Worm (Caenorhabditis elegans) whole organism, young adult: ENCODE results near the gene lgc-29.

ENCODE experiments used
- B0035.1 ChIP-seq: sonication (generic microtip); optimal IDR thresholded peaks from 2 replicates; lab custom pipeline; 2016; ENCODE audit warnings: missing genetic modification characterization, mild to moderate bottlenecking, missing compliant biosample characterization, missing genotype, missing genetic modification reagents
- F10E7.11 ChIP-seq: sonication (generic microtip); optimal IDR thresholded peaks from 2 replicates; lab custom pipeline; 2017; ENCODE audit warnings: mild to moderate bottlenecking, missing genetic modification characterization, moderate library complexity, missing compliant biosample characterization
- F37B4.10 ChIP-seq: fragments of 200-800 bp; sonication (Bioruptor generic); IDR thresholded peaks from 2 replicates; pipeline ENCODE4 v1.3.6; 2022; ENCODE audit warnings: missing genetic modification characterization, missing compliant biosample characterization
- F39B2.1 ChIP-seq: fragments of 200-800 bp; sonication (Bioruptor generic); IDR thresholded peaks from 2 replicates; pipeline ENCODE4 v1.3.6; 2022; ENCODE audit warnings: missing genetic modification reagents, missing genetic modification characterization, missing compliant biosample characterization
- F49E8.2 ChIP-seq: sonication (generic microtip); optimal IDR thresholded peaks from 3 replicates; lab custom pipeline; 2017; ENCODE audit warnings: missing genetic modification characterization, mild to moderate bottlenecking, missing compliant biosample characterization, antibody characterized with exemption, moderate library complexity; ENCODE audit not compliant: insufficient read depth
- K11D2.4 ChIP-seq: fragments of 200-800 bp; sonication (Bioruptor generic); IDR thresholded peaks from 2 replicates; pipeline ENCODE4 v1.3.6; 2022; ENCODE audit warnings: missing genetic modification reagents, missing genetic modification characterization, missing compliant biosample characterization
- Y53G8AR.9 ChIP-seq: fragments of 200-800 bp; sonication (Bioruptor generic); conservative IDR thresholded peaks from 2 replicates; pipeline ENCODE4 v1.3.6; 2022; ENCODE audit warnings: missing genetic modification reagents, missing genetic modification characterization, missing compliant biosample characterization
- ama-1 ChIP-seq, 3 experiments: fragments of 150-350 bp in 1 of 3; sonication (generic microtip) in 2 of 3; optimal IDR thresholded peaks; 2 replicates each; lab custom pipeline; 2014 to 2018; ENCODE audit warnings: missing biosample characterization in 2 of 3, missing genetic modification characterization in 2 of 3, missing genetic modification reagents in 2 of 3
- athp-1 ChIP-seq: sonication (generic microtip); optimal IDR thresholded peaks from 2 replicates; lab custom pipeline; 2017; ENCODE audit warnings: mild to moderate bottlenecking, missing genetic modification characterization, missing compliant biosample characterization
- attf-5 ChIP-seq: fragments of 200-800 bp; sonication (Bioruptor generic); optimal IDR thresholded peaks from 2 replicates; lab custom pipeline; 2018; ENCODE audit warnings: mild to moderate bottlenecking, missing genetic modification characterization, missing compliant biosample characterization
- ccch-3 ChIP-seq: fragments of 200-800 bp; sonication (Bioruptor generic); optimal IDR thresholded peaks from 2 replicates; lab custom pipeline; 2018; ENCODE audit warnings: mild to moderate bottlenecking, missing genetic modification characterization, missing compliant biosample characterization
- cebp-2 ChIP-seq: fragments of 200-800 bp; sonication (Bioruptor generic); IDR thresholded peaks from 2 replicates; pipeline ENCODE4 v1.3.6; 2022; ENCODE audit warnings: missing genetic modification characterization, missing compliant biosample characterization
- ceh-27 ChIP-seq: fragments of 200-800 bp; sonication (Bioruptor generic); optimal IDR thresholded peaks from 2 replicates; lab custom pipeline; 2018; ENCODE audit warnings: mild to moderate bottlenecking, missing genetic modification characterization, moderate library complexity, missing compliant biosample characterization
- ceh-40 ChIP-seq: fragments of 200-800 bp; sonication (Bioruptor generic); IDR thresholded peaks from 2 replicates; pipeline ENCODE4 v1.3.6; 2022; ENCODE audit warnings: missing genetic modification characterization, missing compliant biosample characterization
- ceh-91 ChIP-seq: fragments of 200-800 bp; sonication (Bioruptor generic); IDR thresholded peaks from 2 replicates; pipeline ENCODE4 v1.3.6; 2022; ENCODE audit warnings: missing genetic modification reagents, missing genetic modification characterization, missing compliant biosample characterization
- chd-7 ChIP-seq: sonication (generic microtip); optimal IDR thresholded peaks from 2 replicates; lab custom pipeline; 2016; ENCODE audit warnings: mild to moderate bottlenecking, missing genetic modification characterization, moderate library complexity, missing compliant biosample characterization
- die-1 ChIP-seq: sonication (generic microtip); optimal IDR thresholded peaks from 2 replicates; lab custom pipeline; 2016; ENCODE audit warnings: missing genotype, mild to moderate bottlenecking, missing genetic modification characterization, missing compliant biosample characterization
- dox-1 ChIP-seq: fragments of 200-800 bp; sonication (Bioruptor generic); IDR thresholded peaks from 2 replicates; pipeline ENCODE4 v1.3.6; 2022; ENCODE audit warnings: missing genetic modification reagents, missing genetic modification characterization, missing compliant biosample characterization
- egl-44 ChIP-seq: fragments of 200-800 bp; sonication (Bioruptor generic); IDR thresholded peaks from 2 replicates; pipeline ENCODE4 v1.3.6; 2022; ENCODE audit warnings: missing genetic modification reagents, missing genetic modification characterization, missing compliant biosample characterization
- ekl-4 ChIP-seq: fragments of 200-800 bp; sonication (Bioruptor generic); IDR thresholded peaks from 2 replicates; pipeline ENCODE4 v1.3.6; 2022; ENCODE audit warnings: missing genetic modification reagents, missing genetic modification characterization, missing compliant biosample characterization
- lag-1 ChIP-seq: fragments of 200-800 bp; sonication (Bioruptor generic); IDR thresholded peaks from 2 replicates; pipeline ENCODE4 v1.3.6; 2022; ENCODE audit warnings: missing genetic modification reagents, missing genetic modification characterization, missing compliant biosample characterization
- let-526 ChIP-seq: fragments of 200-800 bp; sonication (Bioruptor generic); IDR thresholded peaks from 2 replicates; pipeline ENCODE4 v1.3.6; 2022; ENCODE audit warnings: missing genetic modification reagents, missing genetic modification characterization, missing compliant biosample characterization
- let-607 ChIP-seq, 2 experiments: fragments of 200-800 bp in 1 of 2; sonication (Bioruptor generic) in 1 of 2; sonication (generic microtip) in 1 of 2; optimal IDR thresholded peaks; 2 replicates each; lab custom pipeline; 2016 to 2018; ENCODE audit warnings: mild to moderate bottlenecking in 2 of 2, missing compliant biosample characterization in 2 of 2, missing genetic modification characterization in 2 of 2, moderate library complexity in 2 of 2, missing genotype in 1 of 2
- lin-35 ChIP-seq, 3 experiments: fragments of 150-350 bp in 2 of 3; sonication (generic microtip) in 1 of 3; optimal IDR thresholded peaks; 2 replicates each; lab custom pipeline; 2014 to 2018; ENCODE audit warnings: missing biosample characterization in 3 of 3, missing genetic modification characterization in 3 of 3, missing genetic modification reagents in 3 of 3
- lin-54 ChIP-seq: fragments of 200-800 bp; sonication (Bioruptor generic); optimal IDR thresholded peaks from 2 replicates; lab custom pipeline; 2018; ENCODE audit warnings: mild to moderate bottlenecking, missing genetic modification characterization, missing compliant biosample characterization
- lir-1 ChIP-seq: fragments of 200-800 bp; sonication (Bioruptor generic); conservative IDR thresholded peaks from 2 replicates; pipeline ENCODE4 v1.3.6; 2022; ENCODE audit warnings: missing genetic modification reagents, missing genetic modification characterization, missing compliant biosample characterization
- madf-3 ChIP-seq: fragments of 200-800 bp; sonication (Bioruptor generic); IDR thresholded peaks from 2 replicates; pipeline ENCODE4 v1.3.6; 2022; ENCODE audit warnings: missing genetic modification reagents, missing genetic modification characterization, missing compliant biosample characterization
- nfya-1 ChIP-seq: sonication (generic microtip); optimal IDR thresholded peaks from 2 replicates; lab custom pipeline; 2017; ENCODE audit warnings: antibody characterized with exemption, missing compliant biosample characterization, missing genetic modification characterization, borderline replicate concordance; ENCODE audit not compliant: insufficient read depth
- nfya-2 ChIP-seq: fragments of 200-800 bp; sonication (Bioruptor generic); IDR thresholded peaks from 2 replicates; pipeline ENCODE4 v1.3.6; 2022; ENCODE audit warnings: missing genetic modification reagents, missing genetic modification characterization, missing compliant biosample characterization
- nfyb-1 ChIP-seq: fragments of 200-800 bp; sonication (Bioruptor generic); IDR thresholded peaks from 2 replicates; pipeline ENCODE4 v1.3.6; 2022; ENCODE audit warnings: missing genetic modification reagents, missing genetic modification characterization, missing compliant biosample characterization
- rcor-1 ChIP-seq: fragments of 200-800 bp; sonication (Bioruptor generic); IDR thresholded peaks from 2 replicates; pipeline ENCODE4 v1.3.6; 2022; ENCODE audit warnings: missing genetic modification reagents, missing genetic modification characterization, missing compliant biosample characterization
- rpc-1 ChIP-seq, 2 experiments: fragments of 150-350 bp in 1 of 2; sonication (generic microtip) in 1 of 2; optimal IDR thresholded peaks; 2 replicates each; lab custom pipeline; 2014 to 2018; ENCODE audit warnings: missing biosample characterization in 1 of 2, missing genetic modification characterization in 1 of 2, missing genetic modification reagents in 1 of 2, missing genotype in 1 of 2
- sea-2 ChIP-seq: fragments of 200-800 bp; sonication (Bioruptor generic); IDR thresholded peaks from 2 replicates; pipeline ENCODE4 v1.3.6; 2022; ENCODE audit warnings: missing genetic modification characterization, missing compliant biosample characterization
- tbx-9 ChIP-seq: sonication (generic microtip); optimal IDR thresholded peaks from 2 replicates; lab custom pipeline; 2016; ENCODE audit warnings: borderline replicate concordance, missing genetic modification characterization, inconsistent platforms, missing compliant biosample characterization
- tlf-1 ChIP-seq: fragments of 200-800 bp; sonication (Bioruptor generic); optimal IDR thresholded peaks from 2 replicates; lab custom pipeline; 2018; ENCODE audit warnings: mild to moderate bottlenecking, missing genetic modification characterization, missing compliant biosample characterization
- unc-62 ChIP-seq: fragments of 150-350 bp; optimal IDR thresholded peaks from 2 replicates; lab custom pipeline; 2014; ENCODE audit warnings: missing biosample characterization, missing genetic modification reagents, missing genetic modification characterization
- xnd-1 ChIP-seq: sonication (generic microtip); optimal IDR thresholded peaks from 2 replicates; lab custom pipeline; 2016; ENCODE audit warnings: missing genotype, missing genetic modification reagents, missing genetic modification characterization, missing compliant biosample characterization
- ztf-18 ChIP-seq: sonication (generic microtip); optimal IDR thresholded peaks from 2 replicates; lab custom pipeline; 2016; ENCODE audit warnings: missing genotype, mild to moderate bottlenecking, missing genetic modification characterization, missing compliant biosample characterization
- ztf-22 ChIP-seq: fragments of 200-800 bp; sonication (Bioruptor generic); optimal IDR thresholded peaks from 2 replicates; lab custom pipeline; 2018; ENCODE audit warnings: mild to moderate bottlenecking, missing genetic modification characterization, moderate library complexity, missing compliant biosample characterization
- ztf-25 ChIP-seq: fragments of 200-800 bp; sonication (Bioruptor generic); IDR thresholded peaks from 2 replicates; pipeline ENCODE4 v1.3.6; 2022; ENCODE audit warnings: missing genetic modification reagents, missing genetic modification characterization, missing compliant biosample characterization
- ztf-26 ChIP-seq: sonication (generic microtip); optimal IDR thresholded peaks from 2 replicates; lab custom pipeline; 2017; ENCODE audit warnings: missing genetic modification characterization, missing compliant biosample characterization
- ztf-3 ChIP-seq: fragments of 200-800 bp; sonication (Bioruptor generic); optimal IDR thresholded peaks from 2 replicates; lab custom pipeline; 2018; ENCODE audit warnings: mild to moderate bottlenecking, missing genetic modification characterization, missing compliant biosample characterization

lgc-29 gene

DNA sequence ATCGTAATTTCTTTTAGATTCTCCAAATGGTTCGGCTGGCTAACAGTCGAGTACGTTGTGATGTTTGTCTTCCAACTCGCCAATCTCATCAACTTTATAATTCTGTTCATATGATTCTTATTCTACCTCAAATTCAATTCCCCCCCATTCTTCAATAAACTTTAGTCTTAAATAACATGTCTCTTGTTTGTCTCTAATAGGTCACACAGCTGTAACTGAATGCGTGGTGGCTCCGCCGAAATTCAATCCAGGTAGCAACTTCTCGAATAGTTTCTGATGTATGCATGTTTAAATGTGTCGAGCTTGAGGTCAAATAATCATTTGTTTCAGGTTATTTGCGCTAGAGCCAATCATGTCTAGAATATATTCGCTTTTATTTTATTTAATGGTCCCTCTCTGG, at the start of gene lgc-29:
TSS of gene lgc-29 (plus strand) at position 301 of the 400 bp plus-strand sequence.
- TF ChIP-seq F49E8.2 (tag; lab: Kevin White, UChicago) (no peak), ceh-40 (GFP tag; lab: Robert Waterston, UW) (no peak), attf-5 (GFP tag; lab: Kevin White, UChicago) (no peak), lin-35 (GFP tag; optimal IDR thresholded peaks at IDR 0.05; lab: Kevin White, UChicago) (no peak), madf-3 (GFP tag; lab: Robert Waterston, UW) (no peak), egl-44 (GFP tag; lab: Robert Waterston, UW) (no peak), ztf-22 (no peak), Y53G8AR.9 (GFP tag; lab: Robert Waterston, UW) (no peak), ceh-91 (GFP tag; lab: Robert Waterston, UW) (no peak), tbx-9 (no peak), lir-1 (GFP tag; lab: Robert Waterston, UW) (no peak), B0035.1 (no peak), lin-54 (GFP tag; lab: Kevin White, UChicago) (no peak), rpc-1 (optimal IDR thresholded peaks at IDR 0.05; lab: Kevin White, UChicago) (no peak), rpc-1 (tag; optimal IDR thresholded peaks at IDR 0.05; lab: Kevin White, UChicago) (no peak), let-607 (tag; optimal IDR thresholded peaks at IDR 0.05; lab: Kevin White, UChicago) (no peak), F10E7.11 (tag; lab: Kevin White, UChicago) (no peak), ccch-3 (GFP tag; lab: Kevin White, UChicago) (no peak), ekl-4 (GFP tag; lab: Robert Waterston, UW) (no peak), xnd-1 (no peak), nfya-2 (GFP tag; lab: Robert Waterston, UW) (no peak)

DNA sequence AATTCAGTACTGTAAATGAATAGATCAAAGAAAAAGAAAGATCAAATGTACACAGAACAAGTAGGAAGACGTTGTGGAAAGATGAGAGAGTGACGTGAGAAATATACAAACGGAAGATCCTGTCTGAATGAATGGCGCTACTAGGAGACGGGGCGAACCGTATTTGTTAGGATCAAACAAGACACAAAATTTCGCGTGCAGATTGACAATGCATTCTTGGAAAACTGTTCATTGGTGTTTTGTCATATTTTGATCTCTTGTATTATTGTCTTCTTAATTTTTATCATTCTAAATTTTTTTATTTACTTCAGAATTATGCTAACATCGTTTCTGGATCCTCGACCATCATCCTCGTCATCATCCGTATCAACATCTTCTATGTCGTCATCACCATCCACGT, 44.0 kb upstream of the lgc-29 start, which contains the start of gene nhr-181:
TSS of gene nhr-181 (plus strand) at position 301 of the 400 bp plus-strand sequence.
- no peak for TF ChIP-seq let-526
- no peak for TF ChIP-seq nfyb-1 (GFP tag; lab: Robert Waterston, UW)
- no peak for TF ChIP-seq F37B4.10 (GFP tag; lab: Robert Waterston, UW)
- TF ChIP-seq die-1 (tag; lab: Kevin White, UChicago) = no peak
- TF ChIP-seq ztf-26 (tag; lab: Kevin White, UChicago) = no peak
- no peak for TF ChIP-seq F39B2.1 (GFP tag; lab: Robert Waterston, UW)

DNA sequence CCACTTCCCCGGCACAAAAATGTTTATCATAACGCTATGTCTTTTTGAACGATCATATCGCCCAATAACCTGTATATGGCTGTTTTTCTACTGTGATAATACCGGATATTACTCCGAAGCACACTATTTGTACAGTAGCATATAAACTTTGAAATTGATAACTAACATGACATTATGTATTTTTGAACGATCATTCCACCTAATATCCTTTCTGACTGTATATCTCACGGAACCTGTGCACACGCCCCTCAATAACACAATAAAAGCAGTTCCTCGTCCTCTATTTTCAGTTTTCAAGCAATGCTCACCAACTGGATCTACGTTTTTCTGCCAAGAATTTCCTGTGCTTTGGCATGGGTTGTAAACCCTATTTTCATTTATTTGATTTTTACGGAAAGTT, 37.2 kb upstream of the lgc-29 start, which contains the start of gene srj-40:
TSS of gene srj-40 (plus strand) at position 301 of the 400 bp plus-strand sequence.
- no peak for TF ChIP-seq lag-1 (GFP tag; lab: Robert Waterston, UW)
- TF ChIP-seq ceh-91 (GFP tag; lab: Robert Waterston, UW) = no peak
- no peak for TF ChIP-seq rcor-1 (GFP tag; lab: Robert Waterston, UW)
- TF ChIP-seq F39B2.1 (GFP tag; lab: Robert Waterston, UW) = no peak
- TF ChIP-seq ztf-22 = no peak
- TF ChIP-seq ztf-18 (tag; lab: Kevin White, UChicago) = no peak

DNA sequence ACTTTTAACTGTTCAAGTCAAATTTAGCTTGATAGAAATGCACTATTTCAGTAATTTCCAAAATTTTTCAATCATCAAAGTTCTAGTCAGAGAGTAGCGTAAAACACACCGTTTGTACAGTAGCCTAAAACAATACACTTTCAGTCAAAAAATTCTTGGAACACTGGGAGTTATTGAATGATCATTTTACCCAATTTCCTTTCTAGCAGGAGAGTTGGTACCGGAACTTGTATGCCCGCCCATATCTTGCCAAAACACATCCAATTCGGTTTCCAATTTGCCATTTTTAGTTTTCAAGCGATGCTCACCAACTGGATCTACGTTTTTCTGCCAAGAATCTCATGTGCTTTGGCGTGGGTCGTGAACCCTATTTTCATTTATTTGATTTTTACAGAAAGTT, 34.5 kb upstream of the lgc-29 start, which contains the start of gene srj-39:
TSS of gene srj-39 (plus strand) at position 301 of the 400 bp plus-strand sequence.
- TF ChIP-seq rcor-1 (GFP tag; lab: Robert Waterston, UW) = no peak
- no peak for TF ChIP-seq dox-1 (GFP tag; lab: Robert Waterston, UW)
- TF ChIP-seq ztf-3 (GFP tag; lab: Kevin White, UChicago) = no peak
- no peak for TF ChIP-seq athp-1 (tag; lab: Kevin White, UChicago)
- TF ChIP-seq K11D2.4 = no peak
- no peak for TF ChIP-seq let-526
- no peak for TF ChIP-seq sea-2 (GFP tag; lab: Robert Waterston, UW)
- TF ChIP-seq ceh-27 (GFP tag; lab: Kevin White, UChicago) = no peak
- TF ChIP-seq nfya-1 = no peak
- no peak for TF ChIP-seq chd-7 (tag; lab: Kevin White, UChicago)
- no peak for TF ChIP-seq nfya-2 (GFP tag; lab: Robert Waterston, UW)
- no peak for TF ChIP-seq tlf-1
- TF ChIP-seq ztf-25 (GFP tag; lab: Robert Waterston, UW) = no peak
- TF ChIP-seq ama-1 (optimal IDR thresholded peaks at IDR 0.05; lab: Kevin White, UChicago) = no peak
- TF ChIP-seq ama-1 (GFP tag; optimal IDR thresholded peaks at IDR 0.05; lab: Kevin White, UChicago) = no peak
- no peak for TF ChIP-seq F37B4.10 (GFP tag; lab: Robert Waterston, UW)
- TF ChIP-seq unc-62 (GFP tag; lab: Kevin White, UChicago) = no peak
- no peak for TF ChIP-seq cebp-2
- TF ChIP-seq, all 124 proteins: peak for 0
